Fruit fly (Drosophila melanogaster) whole organism, pupa: ENCODE data around the gene Xrp1.

ENCODE experiments used
- CG10348 ChIP-seq: fragments of 200-800 bp; sonication (Bioruptor generic); IDR thresholded peaks from 2 replicates; pipeline ENCODE4 v1.3.6; 2022; ENCODE audit warnings: missing biosample characterization, missing genetic modification characterization
- CG12605 ChIP-seq: fragments of 200-800 bp; sonication (Bioruptor generic); IDR thresholded peaks from 2 replicates; pipeline ENCODE4 v1.3.6; 2022; ENCODE audit warnings: missing biosample characterization, missing genetic modification characterization
- CG13204 ChIP-seq: fragments of 200-800 bp; sonication (Bioruptor generic); optimal IDR thresholded peaks from 2 replicates; lab custom pipeline; 2018; ENCODE audit warnings: missing biosample characterization, mild to moderate bottlenecking, missing genetic modification characterization, moderate library complexity
- CG14655 ChIP-seq: fragments of 200-800 bp; sonication (Bioruptor generic); optimal IDR thresholded peaks from 3 replicates; lab custom pipeline; 2017; ENCODE audit warnings: mild to moderate bottlenecking, missing biosample characterization, missing genetic modification reagents, missing genetic modification characterization
- CG15710 ChIP-seq: fragments of 200-800 bp; sonication (Bioruptor generic); optimal IDR thresholded peaks from 2 replicates; lab custom pipeline; 2018; ENCODE audit warnings: missing biosample characterization, mild to moderate bottlenecking, missing genetic modification characterization, moderate library complexity
- CG17806 ChIP-seq: fragments of 200-800 bp; sonication (Bioruptor generic); optimal IDR thresholded peaks from 2 replicates; lab custom pipeline; 2018; ENCODE audit warnings: missing biosample characterization, mild to moderate bottlenecking, missing genetic modification characterization, moderate library complexity
- CG32121 ChIP-seq: fragments of 200-800 bp; sonication (Bioruptor generic); IDR thresholded peaks from 2 replicates; pipeline ENCODE4 v1.3.6; 2022; ENCODE audit warnings: missing biosample characterization, missing genetic modification characterization
- CG34367 ChIP-seq: fragments of 200-800 bp; sonication (Bioruptor generic); optimal IDR thresholded peaks from 2 replicates; lab custom pipeline; 2018; ENCODE audit warnings: missing biosample characterization, mild to moderate bottlenecking, missing genetic modification characterization
- CG4496 ChIP-seq: fragments of 200-800 bp; sonication (Bioruptor generic); IDR thresholded peaks from 3 replicates; pipeline ENCODE4 v1.3.6; 2022; ENCODE audit warnings: missing biosample characterization, missing genetic modification characterization
- CG8159 ChIP-seq: fragments of 200-800 bp; sonication (Bioruptor generic); optimal IDR thresholded peaks from 3 replicates; lab custom pipeline; 2018; ENCODE audit warnings: missing biosample characterization, mild to moderate bottlenecking, missing genetic modification characterization, moderate library complexity
- CG8301 ChIP-seq: fragments of 200-800 bp; sonication (Bioruptor generic); optimal IDR thresholded peaks from 2 replicates; lab custom pipeline; 2018; ENCODE audit warnings: missing biosample characterization, mild to moderate bottlenecking, missing genetic modification characterization
- CG9948 ChIP-seq: fragments of 200-800 bp; sonication (Bioruptor generic); optimal IDR thresholded peaks from 2 replicates; lab custom pipeline; 2018; ENCODE audit warnings: missing biosample characterization, mild to moderate bottlenecking, missing genetic modification characterization, moderate library complexity
- D1 ChIP-seq: fragments of 200-800 bp; sonication (Bioruptor generic); optimal IDR thresholded peaks from 2 replicates; lab custom pipeline; 2018; ENCODE audit warnings: missing biosample characterization, mild to moderate bottlenecking, missing genetic modification characterization, moderate library complexity
- EcR ChIP-seq: fragments of 200-800 bp; sonication (Bioruptor generic); optimal IDR thresholded peaks from 3 replicates; lab custom pipeline; 2019; ENCODE audit warnings: missing biosample characterization, missing genetic modification characterization, mild to moderate bottlenecking, moderate library complexity, missing genetic modification reagents
- Ets98B ChIP-seq: fragments of 200-800 bp; sonication (Bioruptor generic); IDR thresholded peaks from 2 replicates; pipeline ENCODE4 v1.3.6; 2022; ENCODE audit warnings: missing biosample characterization, missing genetic modification characterization
- Pif1A ChIP-seq: fragments of 200-800 bp; sonication (Bioruptor generic); optimal IDR thresholded peaks from 3 replicates; lab custom pipeline; 2016; ENCODE audit warnings: missing biosample characterization, missing genetic modification characterization
- Pif1B ChIP-seq: fragments of 200-800 bp; sonication (Bioruptor generic); optimal IDR thresholded peaks from 3 replicates; lab custom pipeline; 2016; ENCODE audit warnings: missing biosample characterization, missing genetic modification characterization
- Snoo ChIP-seq: fragments of 200-800 bp; sonication (Bioruptor generic); optimal IDR thresholded peaks from 3 replicates; lab custom pipeline; 2017; ENCODE audit warnings: missing biosample characterization, mild to moderate bottlenecking, missing genetic modification characterization, inconsistent platforms
- fd96Ca ChIP-seq: fragments of 200-800 bp; sonication (Bioruptor generic); IDR thresholded peaks from 3 replicates; pipeline ENCODE4 v1.3.6; 2022; ENCODE audit warnings: missing biosample characterization, missing genetic modification characterization
- gl ChIP-seq: fragments of 200-800 bp; sonication (Bioruptor generic); optimal IDR thresholded peaks from 2 replicates; lab custom pipeline; 2018; ENCODE audit warnings: missing biosample characterization, mild to moderate bottlenecking, missing genetic modification characterization
- rn ChIP-seq: fragments of 200-800 bp; sonication (Bioruptor generic); IDR thresholded peaks from 2 replicates; pipeline ENCODE4 v1.3.6; 2022; ENCODE audit warnings: missing biosample characterization, missing genetic modification characterization

The Xrp1 gene

dm6 chr3R:18912782-18913331, 1.9 kb upstream of the Xrp1 start, which contains the start of gene Sgsh:
Sgsh (minus strand) TSS chr3R:18912922.
- no peak for TF ChIP-seq gl (tag; lab: Kevin White, UChicago)
- no peak for TF ChIP-seq CG9948 (tag; lab: Kevin White, UChicago)
- TF ChIP-seq EcR (GFP tag; lab: Kevin White, UChicago), result peak; percentile 40
- TF ChIP-seq fd96Ca (GFP tag; lab: Robert Waterston, UW), result no peak
- TF ChIP-seq D1, result no peak
- TF ChIP-seq CG4496 (GFP tag; lab: Robert Waterston, UW), result peak; percentile 41; the same call in 2 of the 3 replicates
- TF ChIP-seq Pif1B (GFP tag; lab: Kevin White, UChicago), result peak; percentile 13
- TF ChIP-seq CG34367 (tag; lab: Kevin White, UChicago), result no peak
- no peak for TF ChIP-seq Ets98B (GFP tag; lab: Robert Waterston, UW)
- TF ChIP-seq CG32121 (GFP tag; lab: Robert Waterston, UW), result no peak
- TF ChIP-seq rn (GFP tag; lab: Robert Waterston, UW), result no peak
- no peak for TF ChIP-seq CG17806 (tag; lab: Kevin White, UChicago)
- TF ChIP-seq CG14655 (GFP tag; lab: Kevin White, UChicago), result peak; percentile 18
- TF ChIP-seq Snoo (tag; lab: Kevin White, UChicago), result no peak
- TF ChIP-seq CG8301 (tag; lab: Kevin White, UChicago), result no peak
- no peak for TF ChIP-seq CG10348 (GFP tag; lab: Robert Waterston, UW)
- TF ChIP-seq CG8159 (tag; lab: Kevin White, UChicago), result peak; percentile 28
- TF ChIP-seq CG15710, result no peak
- TF ChIP-seq, all 21 proteins: peak for 5

dm6 chr3R:18913856-18914593, 743 bp upstream of the Xrp1 start:
- no peak for TF ChIP-seq CG10348 (GFP tag; lab: Robert Waterston, UW)
- TF ChIP-seq CG15710, result peak; percentile 54
- no peak for TF ChIP-seq D1
- TF ChIP-seq EcR (GFP tag; lab: Kevin White, UChicago), result peak; percentile 22
- peak; percentile 75 for TF ChIP-seq CG12605 (GFP tag; lab: Robert Waterston, UW)
- peak; percentile 60 for TF ChIP-seq CG32121 (GFP tag; lab: Robert Waterston, UW)
- TF ChIP-seq Pif1A, result peak; percentile 71
- TF ChIP-seq CG9948 (tag; lab: Kevin White, UChicago), result peak; percentile 20
- peak; percentile 49 for TF ChIP-seq CG34367 (tag; lab: Kevin White, UChicago)
- peak; percentile 78 for TF ChIP-seq CG4496 (GFP tag; lab: Robert Waterston, UW)
- peak; percentile 62 for TF ChIP-seq Snoo (tag; lab: Kevin White, UChicago)
- peak; percentile 67 for TF ChIP-seq Ets98B (GFP tag; lab: Robert Waterston, UW)
- peak; percentile 39 for TF ChIP-seq CG17806 (tag; lab: Kevin White, UChicago)
- no peak for TF ChIP-seq gl (tag; lab: Kevin White, UChicago)
- TF ChIP-seq rn (GFP tag; lab: Robert Waterston, UW), result 0 out of 2 replicates have a peak, but pooled peaks have one; percentile 40
- peak; percentile 64 for TF ChIP-seq CG14655 (GFP tag; lab: Kevin White, UChicago)
- TF ChIP-seq CG13204 (GFP tag; lab: Kevin White, UChicago), result peak; percentile 24
- TF ChIP-seq Pif1B (GFP tag; lab: Kevin White, UChicago), result peak; percentile 3
- TF ChIP-seq CG8301 (tag; lab: Kevin White, UChicago), result peak; percentile 47
- TF ChIP-seq CG8159 (tag; lab: Kevin White, UChicago), result peak; percentile 58
- TF ChIP-seq fd96Ca (GFP tag; lab: Robert Waterston, UW), result 0 out of 3 replicates have a peak, but pooled peaks have one; percentile 34

dm6 chr3R:18915644-18916194, 951 bp downstream of the Xrp1 start:
- TF ChIP-seq EcR (GFP tag; lab: Kevin White, UChicago), result peak; percentile 40
- no peak for TF ChIP-seq CG15710
- TF ChIP-seq Pif1B (GFP tag; lab: Kevin White, UChicago), result no peak
- no peak for TF ChIP-seq CG34367 (tag; lab: Kevin White, UChicago)

- TF ChIP-seq CG12605 (GFP tag; lab: Robert Waterston, UW) (peak; percentile 48), EcR (GFP tag; lab: Kevin White, UChicago) (peak; percentile 37), CG32121 (GFP tag; lab: Robert Waterston, UW) (peak; percentile 25; the same call in 1 of the 2 replicates), D1 (no peak), CG9948 (tag; lab: Kevin White, UChicago) (no peak), fd96Ca (GFP tag; lab: Robert Waterston, UW) (no peak; the same call in 2 of the 3 replicates), Pif1A (no peak), Snoo (tag; lab: Kevin White, UChicago) (no peak)
Observed at dm6 chr3R:18916715-18917253, 2.0 kb downstream of the Xrp1 start.
